Worm (Caenorhabditis elegans): ENCODE results near the gene K09F6.6.

ce11 chrII:2306741-2307140 is 27.6 kb upstream of the K09F6.6 start, which contains the start of gene B0281.3:
- no peak for TF ChIP-seq jun-1 (tag; optimal IDR thresholded peaks at IDR 0.05)
- TF ChIP-seq lin-39 (tag; optimal IDR thresholded peaks at IDR 0.05): no peak
- no peak for TF ChIP-seq ceh-28 (tag; optimal IDR thresholded peaks at IDR 0.05)
- TF ChIP-seq ceh-82 (tag; optimal IDR thresholded peaks at IDR 0.05): no peak
- TF ChIP-seq elt-3 (tag; optimal IDR thresholded peaks at IDR 0.05): no peak
- no peak for TF ChIP-seq ama-1 (optimal IDR thresholded peaks at IDR 0.05)
- no peak for TF ChIP-seq R02D3.7 (tag; optimal IDR thresholded peaks at IDR 0.05)
- no peak for TF ChIP-seq unc-62 (GFP tag; optimal IDR thresholded peaks at IDR 0.05)
- TF ChIP-seq nhr-77 (tag; optimal IDR thresholded peaks at IDR 0.05): no peak
- no peak for TF ChIP-seq mdl-1 (tag; optimal IDR thresholded peaks at IDR 0.05)
- TF ChIP-seq aly-2 (tag; optimal IDR thresholded peaks at IDR 0.05): no peak
